Fruit fly (Drosophila melanogaster): ENCODE results near the gene fan.

DNA sequence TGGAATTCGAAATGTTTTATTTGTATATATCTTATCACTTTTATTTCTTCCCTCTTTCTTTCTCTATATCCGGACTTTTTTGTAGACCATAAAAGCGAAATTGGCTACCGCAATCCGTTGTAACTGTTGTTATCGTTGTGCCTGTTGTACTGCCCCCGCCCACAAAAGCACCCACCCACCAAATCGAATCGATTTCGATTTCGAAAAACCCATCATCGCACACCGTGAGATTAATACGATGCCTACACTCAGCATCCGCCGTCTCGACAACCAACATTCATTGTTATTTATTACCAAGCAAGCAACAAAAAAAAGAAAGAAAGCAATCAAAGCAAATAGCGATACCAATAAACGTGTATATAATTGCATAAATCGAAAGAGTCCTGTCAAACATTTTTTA lies 731 bp upstream of the fan start:
- TF ChIP-seq CG9948 (tag; optimal IDR thresholded peaks at IDR 0.05) (no peak), EcR (GFP tag; optimal IDR thresholded peaks at IDR 0.05) (no peak), CG13204 (GFP tag; optimal IDR thresholded peaks at IDR 0.05) (no peak), CG34367 (tag; optimal IDR thresholded peaks at IDR 0.05) (no peak), CG32121 (GFP tag; IDR thresholded peaks at IDR 0.05) (no peak), CG8159 (tag; optimal IDR thresholded peaks at IDR 0.05) (no peak), D1 (tag; optimal IDR thresholded peaks at IDR 0.05) (no peak), fd96Ca (GFP tag; IDR thresholded peaks at IDR 0.05) (no peak), rn (GFP tag; IDR thresholded peaks at IDR 0.05) (no peak), CG8301 (tag; optimal IDR thresholded peaks at IDR 0.05) (no peak), CG12605 (GFP tag; IDR thresholded peaks at IDR 0.05) (no peak), CG15710 (tag; optimal IDR thresholded peaks at IDR 0.05) (no peak), Snoo (tag; optimal IDR thresholded peaks at IDR 0.05) (no peak)
